Worm (Caenorhabditis elegans) whole organism, L4 larva: ENCODE results near the gene C26E6.1.

Experiments
- ceh-28 ChIP-seq: fragments of 150-350 bp; optimal IDR thresholded peaks from 2 replicates; lab custom pipeline; 2014; ENCODE audit warnings: missing biosample characterization, missing genetic modification reagents, missing genetic modification characterization
- ces-1 ChIP-seq: fragments of 150-350 bp; sonication (generic microtip); optimal IDR thresholded peaks from 4 replicates; lab custom pipeline; 2014; ENCODE audit warnings: missing biosample characterization, missing genetic modification reagents, missing genetic modification characterization
- dpl-1 ChIP-seq: fragments of 150-350 bp; optimal IDR thresholded peaks from 2 replicates; lab custom pipeline; 2014; ENCODE audit warnings: missing biosample characterization, missing genetic modification reagents, missing genetic modification characterization
- mdl-1 ChIP-seq, 2 experiments: fragments of 150-350 bp in 1 of 2; sonication (generic microtip) in 1 of 2; optimal IDR thresholded peaks; 2 replicates each; lab custom pipeline; 2014 to 2017; ENCODE audit warnings: missing biosample characterization in 2 of 2, missing genetic modification characterization in 2 of 2
- nhr-10 ChIP-seq: fragments of 150-350 bp; optimal IDR thresholded peaks from 2 replicates; lab custom pipeline; 2014; ENCODE audit warnings: missing biosample characterization, missing genetic modification characterization
- nhr-111 ChIP-seq: fragments of 200-800 bp; sonication (Bioruptor generic); optimal IDR thresholded peaks from 2 replicates; lab custom pipeline; 2018; ENCODE audit warnings: mild to moderate bottlenecking, missing genetic modification characterization, missing compliant biosample characterization
- nhr-237 ChIP-seq: sonication (generic microtip); optimal IDR thresholded peaks from 2 replicates; lab custom pipeline; 2017; ENCODE audit warnings: missing biosample characterization, missing genetic modification characterization
- nhr-77 ChIP-seq: fragments of 150-350 bp; optimal IDR thresholded peaks from 2 replicates; lab custom pipeline; 2014; ENCODE audit warnings: missing biosample characterization, missing genetic modification characterization
- unc-130 ChIP-seq: sonication (generic microtip); optimal IDR thresholded peaks from 2 replicates; lab custom pipeline; 2016; ENCODE audit warnings: missing genetic modification reagents, missing genetic modification characterization, missing compliant biosample characterization
- unc-62 ChIP-seq, 3 experiments: fragments of 150-350 bp in 1 of 3; sonication (generic microtip); optimal IDR thresholded peaks in 2 of 3; peaks in 1 of 3; 1 replicate in 1 of 3; 2 replicates in 2 of 3; lab custom pipeline; 2014 to 2017; ENCODE audit warnings: missing biosample characterization in 3 of 3, missing genetic modification characterization in 3 of 3, missing genetic modification reagents in 3 of 3, missing genotype in 1 of 3
- ztf-11 ChIP-seq: fragments of 150-350 bp; optimal IDR thresholded peaks from 2 replicates; lab custom pipeline; 2014; ENCODE audit warnings: missing biosample characterization, missing genetic modification characterization

- TF ChIP-seq ces-1 (GFP tag; lab: Kevin White, UChicago) (no peak), unc-130 (peak; percentile 88), ceh-28 (tag; lab: Kevin White, UChicago) (no peak), nhr-77 (no peak), nhr-111 (GFP tag; lab: Kevin White, UChicago) (no peak), dpl-1 (peak; percentile 4), nhr-237 (tag; lab: Kevin White, UChicago) (no peak), unc-62 (GFP tag; optimal IDR thresholded peaks at IDR 0.05 in 1 of 2; lab: Kevin White, UChicago) (no peak), unc-62 (tag; optimal IDR thresholded peaks at IDR 0.05; lab: Kevin White, UChicago) (no peak), mdl-1 (tag; optimal IDR thresholded peaks at IDR 0.05; lab: Kevin White, UChicago) (no peak), nhr-10 (tag; lab: Kevin White, UChicago) (no peak), ztf-11 (tag; lab: Kevin White, UChicago) (no peak)
These were observed 42.3 kb downstream of the C26E6.1 start, which contains the start of gene smcr-8 for ce11 chrIII:4998956-4999425.
